Worm (Caenorhabditis elegans): Measurements from ENCODE around the gene T28H10.2.

ce11 chrV:12526124-12526523, 13.4 kb upstream of the T28H10.2 start:
- TF ChIP-seq med-1 (GFP tag; optimal IDR thresholded peaks at IDR 0.05; ENCODE audit: insufficient read depth), result no peak
- TF ChIP-seq T22C8.4 (GFP tag; IDR thresholded peaks at IDR 0.05), result no peak
- no peak for TF ChIP-seq ref-1 (GFP tag; conservative IDR thresholded peaks at IDR 0.05)
- TF ChIP-seq ztf-29 (GFP tag; IDR thresholded peaks at IDR 0.05), result no peak
- TF ChIP-seq klf-2 (GFP tag; conservative IDR thresholded peaks at IDR 0.05), result no peak
- TF ChIP-seq tab-1 (GFP tag; IDR thresholded peaks at IDR 0.05), result no peak
- TF ChIP-seq flt-1 (GFP tag; IDR thresholded peaks at IDR 0.05), result no peak
